Worm (Caenorhabditis elegans): Measurements from ENCODE around the gene lgc-12.

ce11 chrIII:7555360-7555759 is 6.6 kb upstream of the lgc-12 start, which contains the start of gene ceh-13:
- TF ChIP-seq unc-39 (tag; optimal IDR thresholded peaks at IDR 0.05) (no peak), nhr-111 (GFP tag; optimal IDR thresholded peaks at IDR 0.05) (no peak), hmg-1.1 (GFP tag; IDR thresholded peaks at IDR 0.05) (no peak), lin-39 (tag; optimal IDR thresholded peaks at IDR 0.05) (no peak), snpc-4 (tag; optimal IDR thresholded peaks at IDR 0.05) (no peak), ama-1 (optimal IDR thresholded peaks at IDR 0.05) (no peak)

Measured in whole organism, L4 larva.